Worm (Caenorhabditis elegans) whole organism, L3 larva: ENCODE measurements around the gene uev-2.

Experiments
- nhr-12 ChIP-seq: fragments of 150-350 bp; optimal IDR thresholded peaks from 2 replicates; lab custom pipeline; 2014; ENCODE audit warnings: missing biosample characterization, missing genetic modification characterization
- nhr-67 ChIP-seq: fragments of 150-350 bp; optimal IDR thresholded peaks from 2 replicates; lab custom pipeline; 2014; ENCODE audit warnings: missing biosample characterization, missing genetic modification characterization
- sea-2 ChIP-seq: fragments of 150-350 bp; sonication (generic microtip); optimal IDR thresholded peaks from 4 replicates; lab custom pipeline; 2014; ENCODE audit warnings: missing biosample characterization, missing genetic modification reagents, missing genetic modification characterization
- snpc-4 ChIP-seq: fragments of 150-350 bp; optimal IDR thresholded peaks from 2 replicates; lab custom pipeline; 2014; ENCODE audit warnings: missing biosample characterization, missing genetic modification characterization
- tbx-2 ChIP-seq: sonication (generic microtip); optimal IDR thresholded peaks from 2 replicates; lab custom pipeline; 2016; ENCODE audit warnings: mild to moderate bottlenecking, missing genetic modification characterization, missing compliant biosample characterization
- zag-1 ChIP-seq: fragments of 150-350 bp; optimal IDR thresholded peaks from 2 replicates; lab custom pipeline; 2014; ENCODE audit warnings: missing biosample characterization, missing genetic modification characterization

- TF ChIP-seq nhr-67 (tag; lab: Kevin White, UChicago) (no peak), tbx-2 (tag; lab: Kevin White, UChicago) (no peak), sea-2 (no peak), snpc-4 (tag; lab: Kevin White, UChicago) (no peak), zag-1 (tag; lab: Kevin White, UChicago) (no peak), nhr-12 (tag; lab: Kevin White, UChicago) (no peak)
Measured at ce11 chrIII:5550193-5550592, 32.7 kb upstream of the uev-2 start.
